Fruit fly (Drosophila melanogaster) Kc167 (cell line): ENCODE results near the gene CG3740.

Source experiments
- Sin3A ChIP-seq: fragments of >200 bp; optimal IDR thresholded peaks from 2 replicates; lab custom pipeline; 2018; ENCODE audit warnings: missing external identifiers
- insv ChIP-seq: fragments of >200 bp; optimal IDR thresholded peaks from 3 replicates; lab custom pipeline; 2018; ENCODE audit warnings: missing external identifiers
- psq ChIP-seq: fragments of >200 bp; optimal IDR thresholded peaks from 2 replicates; lab custom pipeline; 2017; ENCODE audit warnings: missing external identifiers
- ttk ChIP-seq: sonication (Bioruptor generic); optimal IDR thresholded peaks from 2 replicates; lab custom pipeline; 2017; ENCODE audit warnings: missing external identifiers

DNA sequence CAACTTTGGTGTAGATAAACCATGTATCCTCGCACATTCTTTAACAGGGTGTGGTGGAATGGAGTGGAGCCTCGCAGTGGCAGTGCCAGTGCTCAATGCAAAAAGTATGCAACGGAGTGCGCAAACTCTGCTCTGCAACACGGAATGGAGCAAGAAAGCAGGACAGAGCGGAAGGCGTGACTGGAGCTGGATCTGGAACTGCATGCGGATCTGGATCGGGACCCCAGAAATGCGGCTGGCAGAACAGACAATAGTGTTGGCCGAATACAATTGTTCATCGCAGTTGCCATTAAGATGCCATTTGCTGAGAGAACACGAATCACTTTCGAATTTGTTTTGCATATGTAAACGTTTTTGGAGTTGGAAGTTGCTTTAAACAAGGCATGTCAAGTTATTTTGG lies 22.4 kb upstream of the CG3740 start:
- TF ChIP-seq Sin3A (no peak), ttk (no peak), psq (lab: Kevin White, UChicago) (no peak), insv (lab: Kevin White, UChicago) (no peak)
